Worm (Caenorhabditis elegans): Measurements from ENCODE around the gene Y41G9A.5.

Y41G9A.5 gene

ce11 chrX:2942327-2942726 lies 4.1 kb upstream of the Y41G9A.5 start:
- TF ChIP-seq ceh-36 (tag; optimal IDR thresholded peaks at IDR 0.05) (no peak), hmg-4 (GFP tag; optimal IDR thresholded peaks at IDR 0.05) (no peak), tra-4 (tag; optimal IDR thresholded peaks at IDR 0.05) (no peak), aly-1 (tag; optimal IDR thresholded peaks at IDR 0.05) (no peak), hnd-1 (tag; optimal IDR thresholded peaks at IDR 0.05) (no peak), tbx-37 (GFP tag; conservative IDR thresholded peaks at IDR 0.05) (no peak)

ce11 chrX:2943611-2944010 lies 2.9 kb upstream of the Y41G9A.5 start:
- TF ChIP-seq hmg-4 (GFP tag; optimal IDR thresholded peaks at IDR 0.05): no peak
- TF ChIP-seq hnd-1 (tag; optimal IDR thresholded peaks at IDR 0.05): no peak
- TF ChIP-seq B0310.2 (tag; optimal IDR thresholded peaks at IDR 0.05): no peak
- no peak for TF ChIP-seq ceh-36 (tag; optimal IDR thresholded peaks at IDR 0.05)
- no peak for TF ChIP-seq sea-1 (GFP tag; conservative IDR thresholded peaks at IDR 0.05)
- no peak for TF ChIP-seq scrt-1 (GFP tag; IDR thresholded peaks at IDR 0.05)
- TF ChIP-seq tra-4 (tag; optimal IDR thresholded peaks at IDR 0.05): no peak
- TF ChIP-seq pes-1 (GFP tag; IDR thresholded peaks at IDR 0.05): no peak
- TF ChIP-seq F13C5.2 (tag; optimal IDR thresholded peaks at IDR 0.05): no peak
- TF ChIP-seq ets-7 (tag; optimal IDR thresholded peaks at IDR 0.05): no peak
- no peak for TF ChIP-seq aly-1 (tag; optimal IDR thresholded peaks at IDR 0.05)
- no peak for TF ChIP-seq tbx-37 (GFP tag; conservative IDR thresholded peaks at IDR 0.05)
- no peak for TF ChIP-seq tbx-11 (GFP tag; IDR thresholded peaks at IDR 0.05)
- TF ChIP-seq hmbx-1 (tag; optimal IDR thresholded peaks at IDR 0.05): no peak
- TF ChIP-seq ceh-13 (GFP tag; optimal IDR thresholded peaks at IDR 0.05): no peak
- no peak for TF ChIP-seq flt-1 (GFP tag; IDR thresholded peaks at IDR 0.05)
- TF ChIP-seq ama-1 (optimal IDR thresholded peaks at IDR 0.05): no peak

ce11 chrX:2945950-2946349 lies 517 bp upstream of the Y41G9A.5 start:
- TF ChIP-seq sea-1 (GFP tag; conservative IDR thresholded peaks at IDR 0.05) (no peak), B0310.2 (tag; optimal IDR thresholded peaks at IDR 0.05) (no peak), ceh-13 (GFP tag; optimal IDR thresholded peaks at IDR 0.05) (no peak), ama-1 (optimal IDR thresholded peaks at IDR 0.05) (no peak), hnd-1 (tag; optimal IDR thresholded peaks at IDR 0.05) (no peak), tbx-37 (GFP tag; conservative IDR thresholded peaks at IDR 0.05) (no peak), F13C5.2 (tag; optimal IDR thresholded peaks at IDR 0.05) (no peak), tbx-11 (GFP tag; IDR thresholded peaks at IDR 0.05) (no peak), tra-4 (tag; optimal IDR thresholded peaks at IDR 0.05) (no peak), hmbx-1 (tag; optimal IDR thresholded peaks at IDR 0.05) (no peak), flt-1 (GFP tag; IDR thresholded peaks at IDR 0.05) (no peak)

- TF ChIP-seq pes-1 (GFP tag; IDR thresholded peaks at IDR 0.05) (no peak), tbx-11 (GFP tag; IDR thresholded peaks at IDR 0.05) (no peak)
Measured at ce11 chrX:2950234-2950633, 3.8 kb downstream of the Y41G9A.5 start.

ce11 chrX:2953522-2954032 lies 7.1 kb downstream of the Y41G9A.5 start:
- TF ChIP-seq scrt-1 (GFP tag; IDR thresholded peaks at IDR 0.05) (no peak), tbx-11 (GFP tag; IDR thresholded peaks at IDR 0.05) (no peak), tra-4 (tag; optimal IDR thresholded peaks at IDR 0.05) (no peak), pes-1 (GFP tag; IDR thresholded peaks at IDR 0.05) (no peak), aly-1 (tag; optimal IDR thresholded peaks at IDR 0.05) (no peak), hnd-1 (tag; optimal IDR thresholded peaks at IDR 0.05) (no peak), ama-1 (optimal IDR thresholded peaks at IDR 0.05) (no peak), hmg-4 (GFP tag; optimal IDR thresholded peaks at IDR 0.05) (no peak), ceh-36 (tag; optimal IDR thresholded peaks at IDR 0.05) (no peak), hmbx-1 (tag; optimal IDR thresholded peaks at IDR 0.05) (no peak), F13C5.2 (tag; optimal IDR thresholded peaks at IDR 0.05) (no peak), flt-1 (GFP tag; IDR thresholded peaks at IDR 0.05) (no peak)

- TF ChIP-seq tra-4 (tag; optimal IDR thresholded peaks at IDR 0.05) (no peak), scrt-1 (GFP tag; IDR thresholded peaks at IDR 0.05) (no peak), flt-1 (GFP tag; IDR thresholded peaks at IDR 0.05) (no peak), ceh-13 (GFP tag; optimal IDR thresholded peaks at IDR 0.05) (no peak), hnd-1 (tag; optimal IDR thresholded peaks at IDR 0.05) (no peak), hmg-4 (GFP tag; optimal IDR thresholded peaks at IDR 0.05) (no peak), sea-1 (GFP tag; conservative IDR thresholded peaks at IDR 0.05) (no peak), B0310.2 (tag; optimal IDR thresholded peaks at IDR 0.05) (no peak), tbx-37 (GFP tag; conservative IDR thresholded peaks at IDR 0.05) (no peak), hmbx-1 (tag; optimal IDR thresholded peaks at IDR 0.05) (no peak), ceh-36 (tag; optimal IDR thresholded peaks at IDR 0.05) (no peak), ama-1 (optimal IDR thresholded peaks at IDR 0.05) (no peak), pes-1 (GFP tag; IDR thresholded peaks at IDR 0.05) (no peak), tbx-11 (GFP tag; IDR thresholded peaks at IDR 0.05) (no peak), ets-7 (tag; optimal IDR thresholded peaks at IDR 0.05) (no peak)
Measured at ce11 chrX:2955628-2956027, 9.2 kb downstream of the Y41G9A.5 start.

- TF ChIP-seq flt-1 (GFP tag; IDR thresholded peaks at IDR 0.05) (no peak), tbx-37 (GFP tag; conservative IDR thresholded peaks at IDR 0.05) (no peak), aly-1 (tag; optimal IDR thresholded peaks at IDR 0.05) (no peak), ama-1 (optimal IDR thresholded peaks at IDR 0.05) (no peak), ets-7 (tag; optimal IDR thresholded peaks at IDR 0.05) (no peak), hnd-1 (tag; optimal IDR thresholded peaks at IDR 0.05) (no peak), ceh-13 (GFP tag; optimal IDR thresholded peaks at IDR 0.05) (no peak), ceh-36 (tag; optimal IDR thresholded peaks at IDR 0.05) (no peak), scrt-1 (GFP tag; IDR thresholded peaks at IDR 0.05) (no peak), tra-4 (tag; optimal IDR thresholded peaks at IDR 0.05) (no peak), B0310.2 (tag; optimal IDR thresholded peaks at IDR 0.05) (no peak), hmg-4 (GFP tag; optimal IDR thresholded peaks at IDR 0.05) (no peak), hmbx-1 (tag; optimal IDR thresholded peaks at IDR 0.05) (no peak), sea-1 (GFP tag; conservative IDR thresholded peaks at IDR 0.05) (no peak), F13C5.2 (tag; optimal IDR thresholded peaks at IDR 0.05) (no peak), tbx-11 (GFP tag; IDR thresholded peaks at IDR 0.05) (no peak), pes-1 (GFP tag; IDR thresholded peaks at IDR 0.05) (no peak)
Measured at ce11 chrX:2957446-2957985, 11.0 kb downstream of the Y41G9A.5 start, which contains the start of gene gbb-1. TSS of gene gbb-1 (plus strand) at chrX:2957935.
